Worm (Caenorhabditis elegans): ENCODE measurements around the gene glt-5.

ce11 chrII:9753056-9753455 is 44.4 kb upstream of the glt-5 start, which contains the start of gene Y53C12B.7:
- no peak for TF ChIP-seq F13H6.1 (tag; optimal IDR thresholded peaks at IDR 0.05)
- TF ChIP-seq sdc-2 (tag; optimal IDR thresholded peaks at IDR 0.05): no peak
- no peak for TF ChIP-seq hlh-13 (GFP tag; optimal IDR thresholded peaks at IDR 0.05)
- no peak for TF ChIP-seq ceh-2 (tag; optimal IDR thresholded peaks at IDR 0.05)
- no peak for TF ChIP-seq hlh-15 (tag; optimal IDR thresholded peaks at IDR 0.05)
- TF ChIP-seq ceh-22 (tag; optimal IDR thresholded peaks at IDR 0.05): no peak
